Worm (Caenorhabditis elegans): Measurements from ENCODE around the gene fbxa-160.

DNA sequence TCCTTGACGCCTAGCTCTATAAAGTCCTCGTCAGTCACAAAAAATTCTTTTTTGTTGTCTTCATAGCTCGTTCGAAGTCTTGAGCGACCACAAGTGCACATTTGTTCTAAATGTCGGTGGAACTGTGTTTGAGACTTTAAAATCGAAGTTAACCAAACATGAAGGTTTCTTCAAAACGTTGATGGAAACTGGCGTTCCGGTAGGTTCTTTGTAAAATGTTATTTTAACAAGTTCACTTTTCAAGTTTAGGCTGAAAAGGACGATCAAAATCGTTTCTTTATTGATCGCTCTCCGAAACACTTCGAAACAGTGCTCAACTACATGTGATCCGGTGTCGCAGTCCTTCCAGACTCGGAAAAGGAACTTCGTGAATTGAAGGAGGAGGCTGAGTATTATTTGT, at the start of gene fbxa-160:
- TF ChIP-seq ama-1 (optimal IDR thresholded peaks at IDR 0.05): no peak
- TF ChIP-seq ets-7 (tag; optimal IDR thresholded peaks at IDR 0.05): no peak
- no peak for TF ChIP-seq ceh-13 (GFP tag; optimal IDR thresholded peaks at IDR 0.05)
- no peak for TF ChIP-seq aly-1 (tag; optimal IDR thresholded peaks at IDR 0.05)
- TF ChIP-seq hmbx-1 (tag; optimal IDR thresholded peaks at IDR 0.05): no peak
- TF ChIP-seq hmg-4 (GFP tag; optimal IDR thresholded peaks at IDR 0.05): no peak
- no peak for TF ChIP-seq pes-1 (GFP tag; IDR thresholded peaks at IDR 0.05)
- TF ChIP-seq scrt-1 (GFP tag; IDR thresholded peaks at IDR 0.05): no peak
- TF ChIP-seq tra-4 (tag; optimal IDR thresholded peaks at IDR 0.05): no peak
- TF ChIP-seq ceh-36 (tag; optimal IDR thresholded peaks at IDR 0.05): no peak
- TF ChIP-seq flt-1 (GFP tag; IDR thresholded peaks at IDR 0.05): no peak
- TF ChIP-seq tbx-11 (GFP tag; IDR thresholded peaks at IDR 0.05): no peak
- TF ChIP-seq hnd-1 (tag; optimal IDR thresholded peaks at IDR 0.05): no peak
